Worm (Caenorhabditis elegans) whole organism, young adult: Measurements from ENCODE around the gene T09F5.10.
A peak's percentile ranks its signal among the peaks of the same experiment; 100 is the strongest.

Experiments
- B0019.2 ChIP-seq: fragments of 200-800 bp; sonication (Bioruptor generic); conservative IDR thresholded peaks from 2 replicates; pipeline ENCODE4 v1.3.6; 2022; ENCODE audit warnings: missing genetic modification reagents, missing genetic modification characterization, missing compliant biosample characterization
- B0035.1 ChIP-seq: sonication (generic microtip); optimal IDR thresholded peaks from 2 replicates; lab custom pipeline; 2016; ENCODE audit warnings: missing genetic modification characterization, mild to moderate bottlenecking, missing compliant biosample characterization, missing genotype, missing genetic modification reagents
- C17E4.6 ChIP-seq: fragments of 200-800 bp; sonication (Bioruptor generic); IDR thresholded peaks from 2 replicates; pipeline ENCODE4 v1.3.6; 2022; ENCODE audit warnings: missing genetic modification reagents, missing genetic modification characterization, missing compliant biosample characterization
- D2030.7 ChIP-seq: fragments of 200-800 bp; sonication (Bioruptor generic); IDR thresholded peaks from 2 replicates; pipeline ENCODE4 v1.3.6; 2022; ENCODE audit warnings: missing genetic modification reagents, missing genetic modification characterization, missing compliant biosample characterization
- F10E7.11 ChIP-seq: sonication (generic microtip); optimal IDR thresholded peaks from 2 replicates; lab custom pipeline; 2017; ENCODE audit warnings: mild to moderate bottlenecking, missing genetic modification characterization, moderate library complexity, missing compliant biosample characterization
- F22D6.2 ChIP-seq: sonication (generic microtip); optimal IDR thresholded peaks from 2 replicates; lab custom pipeline; 2016; ENCODE audit warnings: mild to moderate bottlenecking, missing genetic modification characterization, missing compliant biosample characterization
- F33H1.4 ChIP-seq: fragments of 200-800 bp; sonication (Bioruptor generic); IDR thresholded peaks from 2 replicates; pipeline ENCODE4 v1.3.6; 2022; ENCODE audit warnings: missing genetic modification reagents, missing genetic modification characterization, missing compliant biosample characterization
- F37B4.10 ChIP-seq: fragments of 200-800 bp; sonication (Bioruptor generic); IDR thresholded peaks from 2 replicates; pipeline ENCODE4 v1.3.6; 2022; ENCODE audit warnings: missing genetic modification characterization, missing compliant biosample characterization
- F49E8.2 ChIP-seq: sonication (generic microtip); optimal IDR thresholded peaks from 3 replicates; lab custom pipeline; 2017; ENCODE audit warnings: missing genetic modification characterization, mild to moderate bottlenecking, missing compliant biosample characterization, antibody characterized with exemption, moderate library complexity; ENCODE audit not compliant: insufficient read depth
- F55B11.4 ChIP-seq: sonication (generic microtip); optimal IDR thresholded peaks from 2 replicates; lab custom pipeline; 2016; ENCODE audit warnings: missing compliant biosample characterization, missing genetic modification characterization, borderline replicate concordance; ENCODE audit not compliant: insufficient read depth
- F57C9.4 ChIP-seq: sonication (generic microtip); optimal IDR thresholded peaks from 2 replicates; lab custom pipeline; 2017; ENCODE audit warnings: mild to moderate bottlenecking, missing genetic modification characterization, missing compliant biosample characterization
- Y53G8AR.9 ChIP-seq: fragments of 200-800 bp; sonication (Bioruptor generic); conservative IDR thresholded peaks from 2 replicates; pipeline ENCODE4 v1.3.6; 2022; ENCODE audit warnings: missing genetic modification reagents, missing genetic modification characterization, missing compliant biosample characterization
- Y67H2A.10 ChIP-seq: fragments of 200-800 bp; sonication (Bioruptor generic); conservative IDR thresholded peaks from 2 replicates; pipeline ENCODE4 v1.3.6; 2022; ENCODE audit warnings: missing genetic modification reagents, missing genetic modification characterization, missing compliant biosample characterization
- Y79H2A.3 ChIP-seq: fragments of 200-800 bp; sonication (Bioruptor generic); conservative IDR thresholded peaks from 2 replicates; pipeline ENCODE4 v1.3.6; 2022; ENCODE audit warnings: missing genetic modification reagents, missing genetic modification characterization, missing compliant biosample characterization
- ZK185.1 ChIP-seq: sonication (generic microtip); optimal IDR thresholded peaks from 2 replicates; lab custom pipeline; 2016; ENCODE audit warnings: mild to moderate bottlenecking, missing genetic modification characterization, missing compliant biosample characterization; ENCODE audit not compliant: poor library complexity, severe bottlenecking
- akir-1 ChIP-seq: fragments of 200-800 bp; sonication (Bioruptor generic); optimal IDR thresholded peaks from 2 replicates; lab custom pipeline; 2018; ENCODE audit warnings: mild to moderate bottlenecking, missing genetic modification characterization, moderate library complexity, missing compliant biosample characterization
- ama-1 ChIP-seq, 3 experiments: fragments of 150-350 bp in 1 of 3; sonication (generic microtip) in 2 of 3; optimal IDR thresholded peaks; 2 replicates each; lab custom pipeline; 2014 to 2018; ENCODE audit warnings: missing biosample characterization in 2 of 3, missing genetic modification characterization in 2 of 3, missing genetic modification reagents in 2 of 3
- bed-1 ChIP-seq: fragments of 200-800 bp; sonication (Bioruptor generic); IDR thresholded peaks from 2 replicates; pipeline ENCODE4 v1.3.6; 2022; ENCODE audit warnings: missing genetic modification reagents, missing genetic modification characterization, missing compliant biosample characterization
- cebp-1 ChIP-seq, 2 experiments: fragments of 200-800 bp in 1 of 2; sonication (Bioruptor generic) in 1 of 2; sonication (generic microtip) in 1 of 2; IDR thresholded peaks in 1 of 2; optimal IDR thresholded peaks in 1 of 2; 2 replicates each; pipeline versions ENCODE4 v1.3.6 to Lab custom; 2017 to 2022; ENCODE audit warnings: missing compliant biosample characterization in 2 of 2, missing genetic modification characterization in 2 of 2, mild to moderate bottlenecking in 1 of 2, missing genetic modification reagents in 1 of 2, moderate library complexity in 1 of 2
- cebp-2 ChIP-seq: fragments of 200-800 bp; sonication (Bioruptor generic); IDR thresholded peaks from 2 replicates; pipeline ENCODE4 v1.3.6; 2022; ENCODE audit warnings: missing genetic modification characterization, missing compliant biosample characterization
- ceh-100 ChIP-seq: fragments of 200-800 bp; sonication (Bioruptor generic); IDR thresholded peaks from 2 replicates; pipeline ENCODE4 v1.3.6; 2022; ENCODE audit warnings: missing genetic modification reagents, missing genetic modification characterization, missing compliant biosample characterization
- ceh-91 ChIP-seq: fragments of 200-800 bp; sonication (Bioruptor generic); IDR thresholded peaks from 2 replicates; pipeline ENCODE4 v1.3.6; 2022; ENCODE audit warnings: missing genetic modification reagents, missing genetic modification characterization, missing compliant biosample characterization
- dox-1 ChIP-seq: fragments of 200-800 bp; sonication (Bioruptor generic); IDR thresholded peaks from 2 replicates; pipeline ENCODE4 v1.3.6; 2022; ENCODE audit warnings: missing genetic modification reagents, missing genetic modification characterization, missing compliant biosample characterization
- efl-1 ChIP-seq: fragments of 150-350 bp; optimal IDR thresholded peaks from 2 replicates; lab custom pipeline; 2014; ENCODE audit warnings: missing biosample characterization, missing genetic modification reagents, missing genetic modification characterization
- ekl-4 ChIP-seq: fragments of 200-800 bp; sonication (Bioruptor generic); IDR thresholded peaks from 2 replicates; pipeline ENCODE4 v1.3.6; 2022; ENCODE audit warnings: missing genetic modification reagents, missing genetic modification characterization, missing compliant biosample characterization
- ets-4 ChIP-seq: fragments of 200-800 bp; sonication (Bioruptor generic); optimal IDR thresholded peaks from 2 replicates; lab custom pipeline; 2018; ENCODE audit warnings: mild to moderate bottlenecking, missing genetic modification characterization, missing compliant biosample characterization
- hlh-26 ChIP-seq: fragments of 200-800 bp; sonication (Bioruptor generic); conservative IDR thresholded peaks from 2 replicates; pipeline ENCODE4 v1.3.6; 2022; ENCODE audit warnings: missing genetic modification reagents, missing genetic modification characterization, missing compliant biosample characterization
- hsf-1 ChIP-seq: fragments of 200-800 bp; sonication (Bioruptor generic); IDR thresholded peaks from 2 replicates; pipeline ENCODE4 v1.3.6; 2022; ENCODE audit warnings: missing genetic modification reagents, missing genetic modification characterization, missing compliant biosample characterization
- lin-26 ChIP-seq: fragments of 200-800 bp; sonication (Bioruptor generic); IDR thresholded peaks from 2 replicates; pipeline ENCODE4 v1.3.6; 2022; ENCODE audit warnings: missing genetic modification reagents, missing genetic modification characterization, missing compliant biosample characterization
- lir-1 ChIP-seq: fragments of 200-800 bp; sonication (Bioruptor generic); conservative IDR thresholded peaks from 2 replicates; pipeline ENCODE4 v1.3.6; 2022; ENCODE audit warnings: missing genetic modification reagents, missing genetic modification characterization, missing compliant biosample characterization
- lsl-1 ChIP-seq: fragments of 200-800 bp; sonication (Bioruptor generic); optimal IDR thresholded peaks from 2 replicates; lab custom pipeline; 2018; ENCODE audit warnings: mild to moderate bottlenecking, missing genetic modification characterization, moderate library complexity, missing compliant biosample characterization
- madf-10 ChIP-seq: sonication (generic microtip); optimal IDR thresholded peaks from 2 replicates; lab custom pipeline; 2016; ENCODE audit warnings: mild to moderate bottlenecking, missing genetic modification characterization, missing compliant biosample characterization
- madf-3 ChIP-seq: fragments of 200-800 bp; sonication (Bioruptor generic); IDR thresholded peaks from 2 replicates; pipeline ENCODE4 v1.3.6; 2022; ENCODE audit warnings: missing genetic modification reagents, missing genetic modification characterization, missing compliant biosample characterization
- nfyb-1 ChIP-seq: fragments of 200-800 bp; sonication (Bioruptor generic); IDR thresholded peaks from 2 replicates; pipeline ENCODE4 v1.3.6; 2022; ENCODE audit warnings: missing genetic modification reagents, missing genetic modification characterization, missing compliant biosample characterization
- nhr-120 ChIP-seq: fragments of 200-800 bp; sonication (Bioruptor generic); IDR thresholded peaks from 2 replicates; pipeline ENCODE4 v1.3.6; 2022; ENCODE audit warnings: missing genetic modification characterization, missing compliant biosample characterization
- pha-4 ChIP-seq: fragments of 150-350 bp; sonication (generic microtip); optimal IDR thresholded peaks from 2 replicates; lab custom pipeline; 2014; ENCODE audit warnings: missing biosample characterization, missing genetic modification reagents, missing genetic modification characterization
- repo-1 ChIP-seq: sonication (generic microtip); optimal IDR thresholded peaks from 2 replicates; lab custom pipeline; 2017; ENCODE audit warnings: mild to moderate bottlenecking, missing genetic modification characterization, missing compliant biosample characterization
- snpc-3.4 ChIP-seq: sonication (generic microtip); optimal IDR thresholded peaks from 2 replicates; lab custom pipeline; 2017; ENCODE audit warnings: missing genetic modification characterization, mild to moderate bottlenecking, missing compliant biosample characterization, antibody characterized with exemption, moderate library complexity, missing genotype, missing genetic modification reagents
- zim-3 ChIP-seq: sonication (generic microtip); optimal IDR thresholded peaks from 2 replicates; lab custom pipeline; 2017; ENCODE audit warnings: mild to moderate bottlenecking, missing genetic modification characterization, moderate library complexity, missing compliant biosample characterization
- ztf-18 ChIP-seq: sonication (generic microtip); optimal IDR thresholded peaks from 2 replicates; lab custom pipeline; 2016; ENCODE audit warnings: missing genotype, mild to moderate bottlenecking, missing genetic modification characterization, missing compliant biosample characterization
- ztf-22 ChIP-seq: fragments of 200-800 bp; sonication (Bioruptor generic); optimal IDR thresholded peaks from 2 replicates; lab custom pipeline; 2018; ENCODE audit warnings: mild to moderate bottlenecking, missing genetic modification characterization, moderate library complexity, missing compliant biosample characterization
- ztf-25 ChIP-seq: fragments of 200-800 bp; sonication (Bioruptor generic); IDR thresholded peaks from 2 replicates; pipeline ENCODE4 v1.3.6; 2022; ENCODE audit warnings: missing genetic modification reagents, missing genetic modification characterization, missing compliant biosample characterization
- ztf-28 ChIP-seq: fragments of 200-800 bp; sonication (Bioruptor generic); IDR thresholded peaks from 2 replicates; pipeline ENCODE4 v1.3.6; 2022; ENCODE audit warnings: missing genetic modification reagents, missing genetic modification characterization, missing compliant biosample characterization
- ztf-3 ChIP-seq: fragments of 200-800 bp; sonication (Bioruptor generic); optimal IDR thresholded peaks from 2 replicates; lab custom pipeline; 2018; ENCODE audit warnings: mild to moderate bottlenecking, missing genetic modification characterization, missing compliant biosample characterization

Gene T09F5.10

DNA sequence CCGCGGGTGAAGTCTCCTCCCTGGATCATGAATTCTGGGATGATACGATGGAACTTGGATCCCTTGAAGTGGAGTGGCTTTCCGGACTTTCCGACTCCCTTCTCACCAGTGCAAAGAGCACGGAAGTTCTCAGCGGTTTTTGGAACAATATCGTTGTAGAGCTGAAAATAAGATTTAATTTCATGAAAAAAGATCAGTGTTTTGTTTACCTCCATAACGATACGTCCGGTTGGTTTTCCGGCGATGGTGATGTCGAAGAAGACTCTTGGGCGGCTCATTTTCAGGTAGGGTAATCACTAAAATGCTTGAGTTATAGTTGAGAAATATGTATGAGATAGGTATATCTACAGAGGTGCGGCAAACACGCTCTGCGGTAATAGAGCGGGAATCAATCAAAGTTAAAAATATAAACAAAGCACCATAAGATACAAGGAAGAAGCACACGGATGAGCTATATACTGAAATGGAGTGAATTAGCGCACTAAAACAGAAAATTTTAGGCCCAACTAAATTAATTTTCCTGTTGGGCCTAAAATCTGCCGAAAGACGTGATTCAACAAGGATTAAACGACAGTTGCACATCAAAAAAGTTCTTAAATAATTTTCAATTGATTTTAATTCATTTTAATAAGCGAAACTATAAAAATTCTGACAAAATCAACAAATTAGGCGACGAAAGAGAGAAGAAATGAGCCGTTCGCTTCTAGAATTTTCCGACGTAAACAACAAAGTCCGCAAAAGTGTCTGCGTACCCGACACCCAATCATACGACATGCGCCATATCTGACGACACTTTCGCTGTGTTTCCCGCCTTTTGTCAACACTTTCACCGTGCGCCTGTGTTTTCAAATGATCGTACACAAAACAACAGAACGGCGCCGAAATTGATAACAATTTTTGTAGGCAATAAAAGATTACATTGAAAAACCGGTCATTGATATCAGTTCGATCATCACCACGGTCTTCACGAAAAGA lies 7.5 kb downstream of the T09F5.10 start, which contains the start of the genes cyn-7 and bath-36 (continued):
- TF ChIP-seq ztf-18 (tag; lab: Kevin White, UChicago) (no peak), ekl-4 (GFP tag; lab: Robert Waterston, UW) (peak; percentile 52), hlh-26 (GFP tag; lab: Robert Waterston, UW) (no peak), C17E4.6 (0 out of 2 replicates have a peak, but pooled peaks have one; percentile 26), Y79H2A.3 (no peak), ceh-91 (GFP tag; lab: Robert Waterston, UW) (peak; percentile 66), lir-1 (peak; percentile 70), F22D6.2 (tag; lab: Kevin White, UChicago) (no peak), F10E7.11 (tag; lab: Kevin White, UChicago) (no peak), B0019.2 (GFP tag; lab: Robert Waterston, UW) (0 out of 2 replicates have a peak, but pooled peaks have one; percentile 25), lsl-1 (peak; percentile 49), F55B11.4 (no peak), D2030.7 (GFP tag; lab: Robert Waterston, UW) (peak; percentile 62; the same call in 1 of the 2 replicates), ZK185.1 (tag; lab: Kevin White, UChicago) (peak; percentile 72), ama-1 (optimal IDR thresholded peaks at IDR 0.05; lab: Kevin White, UChicago) (no peak), ama-1 (GFP tag; optimal IDR thresholded peaks at IDR 0.05; lab: Kevin White, UChicago) (no peak), hsf-1 (GFP tag; lab: Robert Waterston, UW) (peak; percentile 99), dox-1 (GFP tag; lab: Robert Waterston, UW) (peak; percentile 68), ztf-28 (GFP tag; lab: Robert Waterston, UW) (no peak), F57C9.4 (tag; lab: Kevin White, UChicago) (no peak), F37B4.10 (GFP tag; lab: Robert Waterston, UW) (no peak), madf-3 (GFP tag; lab: Robert Waterston, UW) (0 out of 2 replicates have a peak, but pooled peaks have one; percentile 63), ztf-25 (GFP tag; lab: Robert Waterston, UW) (no peak), cebp-1 (GFP tag; IDR thresholded peaks at IDR 0.05; lab: Robert Waterston, UW) (no peak; the same call in 1 of the 2 replicates), cebp-1 (tag; optimal IDR thresholded peaks at IDR 0.05; lab: Kevin White, UChicago) (peak; percentile 61), nhr-120 (GFP tag; lab: Robert Waterston, UW) (no peak), Y53G8AR.9 (GFP tag; lab: Robert Waterston, UW) (0 out of 2 replicates have a peak, but pooled peaks have one; percentile 7), ceh-100 (GFP tag; lab: Robert Waterston, UW) (peak; percentile 44; the same call in 1 of the 2 replicates), Y67H2A.10 (GFP tag; lab: Robert Waterston, UW) (0 out of 2 replicates have a peak, but pooled peaks have one; percentile 29), efl-1 (GFP tag; lab: Kevin White, UChicago) (peak; percentile 73), madf-10 (tag; lab: Kevin White, UChicago) (peak; percentile 8), ztf-22 (GFP tag; lab: Kevin White, UChicago) (peak; percentile 9), F49E8.2 (tag; lab: Kevin White, UChicago) (peak; percentile 15), ets-4 (peak; percentile 10), repo-1 (peak; percentile 14), akir-1 (no peak), snpc-3.4 (peak; percentile 76), pha-4 (tag; lab: Kevin White, UChicago) (peak; percentile 36), B0035.1 (no peak), zim-3 (tag; lab: Kevin White, UChicago) (no peak), nfyb-1 (peak; percentile 53; the same call in 1 of the 2 replicates), F33H1.4 (GFP tag; lab: Robert Waterston, UW) (peak; percentile 56), lin-26 (GFP tag; lab: Robert Waterston, UW) (peak; percentile 34; the same call in 1 of the 2 replicates), cebp-2 (GFP tag; lab: Robert Waterston, UW) (no peak), ztf-3 (GFP tag; lab: Kevin White, UChicago) (no peak), bed-1 (no peak)
